Worm (Caenorhabditis elegans) whole organism, late embryonic: ENCODE results near the gene msd-2.

ENCODE experiments used
- T23F11.4 ChIP-seq: fragments of 200-800 bp; sonication (Bioruptor generic); optimal IDR thresholded peaks from 2 replicates; lab custom pipeline; 2018; ENCODE audit warnings: mild to moderate bottlenecking, missing genetic modification characterization, missing compliant biosample characterization
- ahr-1 ChIP-seq: sonication (generic microtip); optimal IDR thresholded peaks from 2 replicates; lab custom pipeline; 2016; ENCODE audit warnings: missing genetic modification characterization, missing compliant biosample characterization
- ceh-2 ChIP-seq: sonication (generic microtip); optimal IDR thresholded peaks from 2 replicates; lab custom pipeline; 2016; ENCODE audit warnings: missing genotype, missing genetic modification characterization, missing compliant biosample characterization
- dmd-4 ChIP-seq: sonication (generic microtip); optimal IDR thresholded peaks from 2 replicates; lab custom pipeline; 2016; ENCODE audit warnings: borderline replicate concordance, missing genetic modification characterization, missing compliant biosample characterization
- dve-1 ChIP-seq: sonication (generic microtip); optimal IDR thresholded peaks from 2 replicates; lab custom pipeline; 2017; ENCODE audit warnings: antibody characterized with exemption, mild to moderate bottlenecking, missing genetic modification characterization, missing compliant biosample characterization
- elt-2 ChIP-seq: sonication (generic microtip); optimal IDR thresholded peaks from 2 replicates; lab custom pipeline; 2016; ENCODE audit warnings: missing genetic modification reagents, missing genetic modification characterization, missing compliant biosample characterization
- hlh-30 ChIP-seq: sonication (generic microtip); optimal IDR thresholded peaks from 2 replicates; lab custom pipeline; 2017; ENCODE audit warnings: antibody characterized with exemption, missing genetic modification characterization, missing compliant biosample characterization; ENCODE audit not compliant: insufficient read depth
- madf-2 ChIP-seq: sonication (generic microtip); optimal IDR thresholded peaks from 2 replicates; lab custom pipeline; 2017; ENCODE audit warnings: missing genetic modification characterization, missing compliant biosample characterization
- pha-2 ChIP-seq: sonication (generic microtip); optimal IDR thresholded peaks from 2 replicates; lab custom pipeline; 2017; ENCODE audit warnings: mild to moderate bottlenecking, missing genetic modification characterization, missing compliant biosample characterization
- pha-4 ChIP-seq: fragments of 150-350 bp; optimal IDR thresholded peaks from 2 replicates; lab custom pipeline; 2018; ENCODE audit warnings: missing biosample characterization, missing genetic modification reagents, missing genetic modification characterization
- pqm-1 ChIP-seq: sonication (generic microtip); optimal IDR thresholded peaks from 2 replicates; lab custom pipeline; 2016; ENCODE audit warnings: missing genetic modification characterization, missing compliant biosample characterization
- sox-4 ChIP-seq: sonication (generic microtip); optimal IDR thresholded peaks from 2 replicates; lab custom pipeline; 2017; ENCODE audit warnings: mild to moderate bottlenecking, missing genetic modification characterization, inconsistent platforms, missing compliant biosample characterization
- unc-86 ChIP-seq: sonication (generic microtip); optimal IDR thresholded peaks from 2 replicates; lab custom pipeline; 2016; ENCODE audit warnings: missing genetic modification characterization, missing compliant biosample characterization

DNA sequence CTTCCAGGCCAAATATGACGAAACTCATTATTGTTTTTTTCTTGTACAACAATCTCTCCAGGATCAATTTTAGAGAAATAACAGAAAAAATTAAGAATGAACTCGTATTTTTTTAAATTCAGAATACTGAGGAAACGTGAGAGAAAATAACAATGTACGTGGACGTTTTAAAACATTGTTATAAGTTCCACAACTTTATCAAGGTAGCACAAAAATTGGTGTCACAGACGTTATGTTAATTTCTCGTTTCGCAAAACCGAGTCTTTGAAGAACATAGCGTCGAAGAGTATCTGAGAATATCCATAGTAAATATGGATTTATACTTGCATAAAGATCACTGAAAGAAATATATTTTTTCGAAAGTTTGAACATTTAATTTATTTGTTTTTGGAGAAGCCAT, 22.2 kb downstream of the msd-2 start, which contains the start of gene T04B2.8:
- TF ChIP-seq pha-2 (tag; lab: Kevin White, UChicago): no peak
- no peak for TF ChIP-seq pqm-1 (tag; lab: Kevin White, UChicago)
- no peak for TF ChIP-seq elt-2 (tag; lab: Kevin White, UChicago)
- no peak for TF ChIP-seq ahr-1 (tag; lab: Kevin White, UChicago)
- no peak for TF ChIP-seq T23F11.4 (GFP tag; lab: Kevin White, UChicago)
- no peak for TF ChIP-seq sox-4 (tag; lab: Kevin White, UChicago)
- no peak for TF ChIP-seq dve-1 (tag; lab: Kevin White, UChicago)
- TF ChIP-seq hlh-30 (tag; lab: Kevin White, UChicago): no peak
- no peak for TF ChIP-seq unc-86 (tag; lab: Kevin White, UChicago)
- TF ChIP-seq dmd-4 (tag; lab: Kevin White, UChicago): no peak
- TF ChIP-seq madf-2 (tag; lab: Kevin White, UChicago): no peak
- no peak for TF ChIP-seq pha-4 (tag; lab: Kevin White, UChicago)
- no peak for TF ChIP-seq ceh-2 (tag; lab: Kevin White, UChicago)
